Fruit fly (Drosophila melanogaster) Kc167 (cell line): ENCODE data around the gene BoYb.

Experiments used
- Myc ChIP-seq: fragments of >200 bp; optimal IDR thresholded peaks from 2 replicates; lab custom pipeline; 2017; ENCODE audit warnings: missing external identifiers
- Sin3A ChIP-seq: fragments of >200 bp; optimal IDR thresholded peaks from 2 replicates; lab custom pipeline; 2018; ENCODE audit warnings: missing external identifiers
- h ChIP-seq: fragments of >200 bp; optimal IDR thresholded peaks from 3 replicates; lab custom pipeline; 2018; ENCODE audit warnings: missing external identifiers
- insv ChIP-seq: fragments of >200 bp; optimal IDR thresholded peaks from 3 replicates; lab custom pipeline; 2018; ENCODE audit warnings: missing external identifiers
- psq ChIP-seq: fragments of >200 bp; optimal IDR thresholded peaks from 2 replicates; lab custom pipeline; 2017; ENCODE audit warnings: missing external identifiers
- ttk ChIP-seq: sonication (Bioruptor generic); optimal IDR thresholded peaks from 2 replicates; lab custom pipeline; 2017; ENCODE audit warnings: missing external identifiers

Gene BoYb

DNA sequence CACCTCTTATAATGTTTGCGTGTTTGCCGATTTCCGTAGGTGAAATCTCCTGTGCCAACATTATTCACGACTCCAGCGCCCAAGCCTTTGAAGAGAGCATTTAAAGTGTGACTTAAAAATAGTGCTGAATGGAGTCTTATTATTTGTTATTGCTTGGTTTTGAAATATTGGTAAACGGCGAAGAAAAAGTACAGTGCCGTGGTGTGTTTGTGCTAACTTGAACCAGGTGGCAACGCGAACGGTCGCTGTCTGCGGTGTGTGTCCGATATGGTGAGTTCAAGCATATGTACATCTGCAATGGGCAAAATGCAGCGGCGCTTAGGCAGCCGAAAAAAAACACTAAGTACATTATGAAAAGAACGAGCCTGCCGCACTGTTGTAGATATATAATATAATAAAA lies 23.8 kb upstream of the BoYb start:
- TF ChIP-seq Sin3A (lab: Kevin White, UChicago): no peak
- no peak for TF ChIP-seq psq (lab: Kevin White, UChicago)
- TF ChIP-seq insv: no peak
- TF ChIP-seq Myc (lab: Kevin White, UChicago): no peak
- no peak for TF ChIP-seq h
- no peak for TF ChIP-seq ttk (lab: Kevin White, UChicago)

DNA sequence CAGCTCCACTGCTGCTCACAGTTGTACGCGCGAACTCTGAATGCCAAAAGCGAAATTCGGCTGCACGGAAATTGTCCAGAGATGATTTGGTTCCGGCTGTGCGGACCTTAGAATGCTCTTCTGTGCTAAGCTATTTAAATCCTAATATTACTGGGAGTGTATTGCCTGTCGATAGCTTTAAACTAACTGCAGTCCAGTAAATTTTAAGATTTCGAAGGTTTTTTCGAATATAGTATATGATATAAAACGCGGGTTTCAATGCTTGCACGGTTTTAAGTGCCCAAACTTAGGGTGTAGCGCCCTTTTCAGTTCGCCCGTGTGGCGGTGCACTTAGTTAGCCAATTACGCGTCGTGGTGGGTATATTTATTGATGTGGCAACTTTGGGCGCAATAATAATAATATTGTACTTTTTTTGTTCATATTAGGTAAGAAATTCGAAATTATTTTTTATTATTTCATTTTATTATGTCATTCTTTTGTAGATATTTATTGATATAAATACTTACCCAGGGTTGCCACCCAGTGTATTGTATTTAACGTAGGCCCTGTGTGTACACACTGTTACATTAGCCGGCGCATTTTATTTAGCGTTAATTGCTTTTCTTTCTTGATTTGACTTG lies 22.9 kb upstream of the BoYb start, which contains the start of the genes Chro and Ssl1:
Gene Chro (minus strand): TSS at position 262 of the 621 bp plus-strand sequence.
Gene Ssl1 (plus strand): TSS at position 367 of the 621 bp plus-strand sequence.
- TF ChIP-seq ttk (lab: Kevin White, UChicago): no peak
- no peak for TF ChIP-seq h

DNA sequence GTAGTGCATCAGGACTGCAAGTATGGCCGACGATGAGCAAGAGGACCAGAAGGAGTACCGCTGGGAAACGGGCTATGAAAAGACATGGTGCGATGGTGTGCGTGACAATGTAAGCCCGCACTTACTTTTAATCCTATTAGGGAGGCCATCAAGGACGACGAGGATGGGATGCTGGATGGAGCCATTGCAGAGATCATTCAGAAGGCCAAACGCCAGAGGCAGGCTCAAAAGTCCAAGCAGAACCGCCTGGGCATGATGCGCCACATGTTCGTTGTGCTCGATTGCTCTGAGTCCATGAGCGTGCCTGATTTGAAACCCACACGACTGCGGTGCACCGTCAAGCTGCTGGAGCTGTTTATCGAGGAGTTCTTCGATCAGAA lies 22.4 kb upstream of the BoYb start:
- TF ChIP-seq Myc (lab: Kevin White, UChicago) (no peak), ttk (lab: Kevin White, UChicago) (no peak), Sin3A (lab: Kevin White, UChicago) (no peak)

DNA sequence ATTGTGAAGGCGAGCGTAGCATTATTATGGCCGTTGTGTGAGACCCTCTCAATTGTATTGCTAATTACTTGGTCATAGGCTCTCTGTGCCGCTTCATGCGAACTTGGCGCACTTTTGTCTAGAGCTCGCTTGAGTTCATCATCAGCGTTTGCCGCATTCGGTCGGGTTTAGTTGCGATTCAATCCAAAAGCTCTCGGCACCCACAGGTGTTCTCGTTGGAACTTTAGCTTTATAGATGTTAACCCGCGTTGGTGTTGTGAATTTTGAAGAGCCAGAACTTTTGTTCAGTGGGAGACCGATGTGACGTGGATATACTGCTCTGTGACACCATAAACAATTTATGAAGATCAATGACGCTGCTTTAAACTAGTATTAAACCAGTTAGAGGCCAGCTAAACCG lies 20.8 kb upstream of the BoYb start, which contains the start of gene slif:
Gene slif (plus strand): TSS at position 132 of the 400 bp plus-strand sequence.
- TF ChIP-seq h: no peak
- no peak for TF ChIP-seq Myc (lab: Kevin White, UChicago)
- no peak for TF ChIP-seq insv

DNA sequence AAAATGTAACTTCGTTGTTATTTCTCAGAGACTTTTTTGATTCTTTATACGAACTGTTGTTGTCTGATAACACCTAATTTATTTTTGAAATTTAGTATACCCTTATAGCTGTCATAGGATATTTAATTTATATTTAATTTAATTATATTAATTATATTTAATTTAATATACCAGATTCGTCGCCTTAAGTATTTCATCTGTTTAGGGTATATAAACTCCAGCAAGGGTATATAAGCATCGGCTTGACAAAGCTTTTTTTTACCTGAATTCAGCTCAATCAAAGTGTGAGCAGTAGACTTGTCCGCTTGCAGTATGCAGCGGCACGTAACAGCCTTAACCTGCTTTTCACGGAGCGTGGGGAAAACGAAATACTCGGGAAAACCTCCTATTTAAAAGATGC lies 18.1 kb upstream of the BoYb start:
- TF ChIP-seq h: no peak
- no peak for TF ChIP-seq Myc (lab: Kevin White, UChicago)
- no peak for TF ChIP-seq ttk (lab: Kevin White, UChicago)
- no peak for TF ChIP-seq Sin3A (lab: Kevin White, UChicago)
- no peak for TF ChIP-seq psq (lab: Kevin White, UChicago)
- TF ChIP-seq insv: no peak

DNA sequence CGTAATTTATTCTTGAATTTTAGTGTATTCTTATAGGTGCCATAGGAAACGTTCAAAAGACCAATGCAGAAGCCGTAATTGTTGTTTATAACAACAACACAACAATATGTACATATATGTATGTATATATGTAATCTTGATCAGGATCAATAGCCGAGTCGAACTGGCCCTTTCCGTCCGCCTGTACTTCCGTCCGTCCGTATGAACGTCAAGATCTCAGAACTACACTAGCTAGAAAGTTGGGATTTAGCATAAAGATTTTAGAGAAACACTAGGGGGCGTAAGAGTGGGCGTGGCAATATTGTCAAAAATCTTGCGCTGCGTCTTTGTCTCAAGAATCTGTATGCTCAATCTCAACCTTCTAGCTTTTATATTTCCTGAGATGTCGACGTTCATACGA lies 17.2 kb upstream of the BoYb start:
- TF ChIP-seq h (no peak), psq (lab: Kevin White, UChicago) (no peak), insv (no peak), Sin3A (lab: Kevin White, UChicago) (no peak), Myc (lab: Kevin White, UChicago) (no peak)

DNA sequence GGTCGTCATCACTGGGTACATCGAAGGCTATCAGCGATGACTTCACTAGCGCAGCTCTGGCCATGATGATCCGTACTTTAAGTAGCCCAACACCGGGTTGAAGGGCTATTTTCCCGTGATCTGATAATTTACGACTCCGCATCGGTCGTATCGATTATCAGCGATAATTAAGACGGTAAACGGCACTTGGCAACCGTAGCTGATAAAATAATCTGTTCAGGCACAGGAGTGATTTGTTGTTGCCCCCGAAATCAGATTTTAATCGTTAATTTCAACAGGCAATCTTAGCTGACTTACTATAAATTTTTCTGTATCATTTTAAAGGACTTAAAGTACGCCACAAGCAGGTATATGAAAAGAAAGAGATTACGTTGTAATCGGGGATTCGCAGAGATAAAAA lies 15.9 kb upstream of the BoYb start:
- TF ChIP-seq psq (lab: Kevin White, UChicago) (no peak), Myc (lab: Kevin White, UChicago) (no peak)

DNA sequence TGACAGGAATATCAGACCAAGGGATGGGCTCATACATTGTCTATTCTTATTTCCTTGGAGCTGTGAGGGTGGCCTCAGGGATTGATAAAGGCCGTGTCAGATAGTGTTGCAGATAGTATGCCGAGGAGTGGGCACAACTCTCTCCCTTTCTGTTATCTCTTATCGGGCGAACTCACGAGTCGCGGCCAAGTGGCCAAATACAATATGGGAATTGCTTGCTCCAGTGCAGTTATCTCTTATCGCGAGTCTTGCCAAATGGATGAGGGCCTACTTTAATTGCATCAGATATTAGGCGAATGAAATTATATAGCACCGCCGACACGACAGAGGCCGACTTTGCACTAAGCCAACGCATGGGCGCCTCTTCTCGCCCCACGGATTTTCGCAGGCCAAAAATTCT lies 14.8 kb upstream of the BoYb start:
- TF ChIP-seq psq (lab: Kevin White, UChicago) (no peak), Myc (lab: Kevin White, UChicago) (no peak), Sin3A (lab: Kevin White, UChicago) (no peak), h (no peak), ttk (lab: Kevin White, UChicago) (no peak), insv (no peak)

DNA sequence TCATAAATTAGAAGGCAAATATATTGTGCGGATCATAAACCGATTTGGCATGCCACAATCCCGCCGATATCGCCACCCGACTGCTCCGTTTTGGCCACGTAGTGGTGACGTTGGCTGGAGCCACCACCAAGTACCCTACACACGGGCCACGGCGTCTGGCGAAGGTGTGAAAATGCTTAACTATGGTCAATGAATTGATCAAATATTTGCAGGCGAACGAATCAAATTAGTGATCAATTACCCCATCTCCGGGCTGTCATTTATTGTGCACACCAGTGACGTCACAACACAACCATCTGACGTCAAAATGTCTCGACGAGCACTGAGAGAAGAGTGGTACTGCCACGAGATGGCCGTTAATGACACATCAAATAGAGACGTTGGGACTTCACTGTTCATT lies 14.0 kb upstream of the BoYb start:
- no peak for TF ChIP-seq insv
- TF ChIP-seq psq (lab: Kevin White, UChicago): no peak
- TF ChIP-seq Myc (lab: Kevin White, UChicago): no peak

DNA sequence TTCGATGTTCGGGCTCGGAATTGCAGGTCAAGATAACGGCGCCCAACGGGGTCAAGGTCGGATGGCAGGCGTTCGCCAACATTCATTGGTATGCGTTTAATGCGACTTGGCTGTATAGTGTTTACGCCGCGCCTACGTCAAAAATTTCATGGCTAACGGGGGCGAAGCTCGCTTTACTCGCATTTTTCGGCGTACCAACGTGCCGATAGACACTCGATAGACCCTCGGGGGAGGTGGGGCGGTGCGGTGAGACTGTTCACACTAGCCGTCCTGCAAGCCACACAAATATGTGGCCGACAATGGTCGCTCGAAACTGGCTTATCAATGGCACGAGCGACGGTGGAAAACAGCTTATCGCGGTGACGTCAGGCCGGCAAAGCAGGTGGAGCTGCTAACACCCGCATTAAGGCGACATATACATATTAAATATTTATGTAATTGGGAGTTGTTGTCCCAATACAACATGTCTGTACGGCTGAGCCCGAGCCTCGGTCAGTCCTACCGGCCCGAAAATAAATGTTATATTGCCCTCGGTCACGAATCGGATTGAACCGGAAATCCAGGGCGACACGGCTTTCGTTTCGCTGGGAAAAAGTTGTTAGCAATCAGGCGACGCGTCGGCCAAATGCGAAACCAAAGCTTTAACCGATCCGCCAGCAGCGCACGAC lies 13.0 kb upstream of the BoYb start:
- TF ChIP-seq h (no peak), Sin3A (lab: Kevin White, UChicago) (no peak), psq (lab: Kevin White, UChicago) (no peak), insv (no peak), Myc (lab: Kevin White, UChicago) (no peak), ttk (lab: Kevin White, UChicago) (no peak)

DNA sequence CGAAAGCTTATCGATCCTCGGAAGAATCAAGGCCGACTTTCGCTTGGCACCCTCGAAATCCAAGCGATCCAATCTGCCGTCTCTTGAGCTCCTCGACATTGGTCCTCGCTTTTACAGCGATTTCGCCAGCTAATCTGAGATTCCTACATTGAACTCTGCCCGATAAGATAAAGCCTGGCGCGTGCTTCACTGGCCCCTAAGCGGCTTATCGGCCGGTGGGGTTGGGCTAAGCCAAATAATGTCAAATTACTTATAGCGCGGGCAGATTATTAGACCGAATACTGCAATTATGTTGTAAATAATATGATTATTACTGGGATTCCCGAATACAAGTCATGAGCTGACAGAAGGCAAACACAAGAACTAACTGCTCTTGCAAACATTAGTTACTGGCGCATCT lies 11.7 kb upstream of the BoYb start:
- no peak for TF ChIP-seq ttk (lab: Kevin White, UChicago)
- TF ChIP-seq Sin3A (lab: Kevin White, UChicago): no peak
- TF ChIP-seq Myc (lab: Kevin White, UChicago): no peak
- TF ChIP-seq h: no peak
- TF ChIP-seq insv: no peak
- TF ChIP-seq psq (lab: Kevin White, UChicago): no peak

DNA sequence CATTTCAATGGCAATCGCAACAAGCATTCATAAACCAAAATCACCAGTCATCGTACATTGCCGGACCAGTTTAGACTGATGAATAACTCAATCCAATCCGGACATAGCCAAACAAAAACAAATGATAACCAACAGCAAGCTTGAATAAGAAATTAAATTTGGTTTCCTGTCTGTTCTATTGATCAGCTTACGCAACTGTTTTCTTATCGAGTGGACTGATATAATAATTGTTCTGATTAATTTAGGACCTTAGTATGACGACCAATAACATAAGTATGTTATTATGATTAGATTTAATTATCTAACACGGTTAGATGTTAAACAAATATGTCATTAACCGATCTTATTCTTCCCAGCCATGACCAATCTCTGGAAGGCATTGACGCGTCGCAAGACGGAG lies 10.7 kb upstream of the BoYb start:
- TF ChIP-seq Sin3A (lab: Kevin White, UChicago) (no peak), h (no peak), ttk (lab: Kevin White, UChicago) (no peak), Myc (lab: Kevin White, UChicago) (no peak), insv (no peak), psq (lab: Kevin White, UChicago) (no peak)

DNA sequence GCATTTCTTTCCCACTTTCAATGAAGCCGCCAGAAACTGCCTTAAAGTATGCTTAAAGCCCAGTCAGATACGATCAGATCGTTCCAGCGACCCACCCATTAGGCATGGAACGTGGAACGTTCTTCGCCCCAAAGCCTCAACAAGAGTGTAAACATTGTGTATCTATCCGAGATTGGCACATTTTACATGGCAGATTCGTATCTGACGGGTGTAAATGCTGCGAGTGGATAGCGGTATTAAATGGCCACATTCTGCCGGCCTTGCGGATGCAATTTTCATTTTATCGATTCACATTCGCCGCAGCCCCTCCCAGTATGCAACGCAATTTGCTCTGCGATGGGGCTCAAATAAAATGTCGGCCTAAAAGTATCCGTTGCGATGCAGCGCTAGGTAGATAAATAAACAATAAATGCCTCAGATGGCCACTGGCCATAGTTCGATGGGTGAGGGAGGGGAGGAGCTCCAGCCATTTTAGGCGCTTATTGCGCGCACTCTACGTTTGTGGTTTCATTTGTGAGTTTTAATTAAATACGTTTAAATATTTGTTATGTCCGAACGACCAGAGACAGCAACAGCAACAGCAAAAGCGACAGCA lies 6.9 kb upstream of the BoYb start:
- TF ChIP-seq insv (no peak), ttk (lab: Kevin White, UChicago) (no peak), Sin3A (lab: Kevin White, UChicago) (no peak)
